Worm (Caenorhabditis elegans) whole organism, L4/young adult: ENCODE results near the gene pqn-48.
A peak's percentile ranks its signal among the peaks of the same experiment; 100 is the strongest.

Source experiments
- W03F9.2 ChIP-seq: fragments of 150-350 bp; optimal IDR thresholded peaks from 2 replicates; lab custom pipeline; 2014; ENCODE audit warnings: missing biosample characterization, missing genetic modification characterization
- dao-5 ChIP-seq: sonication (generic microtip); optimal IDR thresholded peaks from 2 replicates; lab custom pipeline; 2016; ENCODE audit warnings: missing genotype, missing genetic modification characterization, moderate library complexity, missing compliant biosample characterization
- him-1 ChIP-seq: sonication (generic microtip); optimal IDR thresholded peaks from 2 replicates; lab custom pipeline; 2016; ENCODE audit warnings: missing genotype, missing genetic modification reagents, missing genetic modification characterization, missing compliant biosample characterization

The pqn-48 gene

ce11 chrII:4082754-4083153 lies 44.1 kb downstream of the pqn-48 start, which contains the start of gene R11F4.2:
TSS of gene R11F4.2 (plus strand) at chrII:4083054.
- TF ChIP-seq him-1 (tag; lab: Kevin White, UChicago) (no peak), dao-5 (no peak), W03F9.2 (tag; lab: Kevin White, UChicago) (no peak)

- TF ChIP-seq him-1 (tag; lab: Kevin White, UChicago) (no peak), W03F9.2 (tag; lab: Kevin White, UChicago) (no peak), dao-5 (no peak)
Measured at ce11 chrII:4085601-4086000, 46.9 kb downstream of the pqn-48 start.

- TF ChIP-seq W03F9.2 (tag; lab: Kevin White, UChicago) (peak; percentile 27), dao-5 (no peak)
Measured at ce11 chrII:4089183-4089582, 50.5 kb downstream of the pqn-48 start.

ce11 chrII:4090790-4091189 lies 52.1 kb downstream of the pqn-48 start:
- TF ChIP-seq W03F9.2 (tag; lab: Kevin White, UChicago) (no peak), dao-5 (no peak), him-1 (tag; lab: Kevin White, UChicago) (no peak)

- TF ChIP-seq W03F9.2 (tag; lab: Kevin White, UChicago) = no peak
- TF ChIP-seq him-1 (tag; lab: Kevin White, UChicago) = no peak
- no peak for TF ChIP-seq dao-5
Measured at ce11 chrII:4091828-4092227, 53.1 kb downstream of the pqn-48 start, which contains the start of gene R11F4.1. TSS of gene R11F4.1 (plus strand) at chrII:4091930.

- TF ChIP-seq dao-5 = no peak
- no peak for TF ChIP-seq W03F9.2 (tag; lab: Kevin White, UChicago)
- no peak for TF ChIP-seq him-1 (tag; lab: Kevin White, UChicago)
Measured at ce11 chrII:4092502-4092901, 53.8 kb downstream of the pqn-48 start.
